Fruit fly (Drosophila melanogaster): ENCODE measurements around the gene CG7567.
A peak's percentile ranks its signal among the peaks of the same experiment; 100 is the strongest.

Gene CG7567

DNA sequence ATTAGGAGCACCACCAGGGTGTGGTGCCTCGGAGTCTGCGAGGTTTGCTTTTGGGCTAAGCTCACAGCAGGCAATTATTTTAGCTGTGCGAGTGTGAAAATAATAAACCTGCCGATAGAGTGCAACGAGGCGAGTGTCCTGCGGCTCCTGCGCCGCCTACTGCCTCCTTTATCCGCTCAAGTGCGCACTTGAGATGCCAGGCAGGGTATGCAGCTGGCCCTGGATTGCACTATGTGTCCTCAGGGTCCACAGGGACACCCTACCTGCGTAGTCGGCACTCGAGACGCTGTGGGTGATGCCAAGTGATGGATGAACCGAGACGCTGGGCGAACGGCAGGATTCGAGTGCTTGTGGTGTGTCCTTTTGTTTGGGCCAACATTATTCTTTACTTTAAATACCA, 39.9 kb downstream of the CG7567 start:
- TF ChIP-seq Sox100B (GFP tag; optimal IDR thresholded peaks at IDR 0.05) (no peak), lov (optimal IDR thresholded peaks at IDR 0.05) (no peak), lov (GFP tag; IDR thresholded peaks at IDR 0.05) (no peak), esg (GFP tag; conservative IDR thresholded peaks at IDR 0.05) (no peak), CG30403 (GFP tag; optimal IDR thresholded peaks at IDR 0.05) (no peak), CG2889 (GFP tag; IDR thresholded peaks at IDR 0.05) (0 out of 3 replicates have a peak, but pooled peaks have one; percentile 19), h (optimal IDR thresholded peaks at IDR 0.05) (no peak), org-1 (GFP tag; optimal IDR thresholded peaks at IDR 0.05) (no peak), CG6683 (GFP tag; optimal IDR thresholded peaks at IDR 0.05) (no peak), Ets65A (GFP tag) (peak; percentile 41), MBD-R2 (GFP tag; IDR thresholded peaks at IDR 0.05) (no peak), CG11456 (GFP tag; IDR thresholded peaks at IDR 0.05) (0 out of 3 replicates have a peak, but pooled peaks have one; percentile 48), CG31224 (GFP tag; IDR thresholded peaks at IDR 0.05) (no peak), CG8359 (GFP tag; optimal IDR thresholded peaks at IDR 0.05; ENCODE audit: borderline replicate concordance) (no peak), CG10366 (GFP tag; IDR thresholded peaks at IDR 0.05) (no peak), Camta (GFP tag; optimal IDR thresholded peaks at IDR 0.05) (no peak), CG14050 (GFP tag; IDR thresholded peaks at IDR 0.05) (no peak), twi (tag; optimal IDR thresholded peaks at IDR 0.05) (peak; percentile 87), pb (GFP tag; optimal IDR thresholded peaks at IDR 0.05) (no peak), CG1602 (GFP tag; optimal IDR thresholded peaks at IDR 0.05) (no peak), insv (GFP tag; optimal IDR thresholded peaks at IDR 0.05) (no peak), so (GFP tag; IDR thresholded peaks at IDR 0.05) (no peak), inv (GFP tag; IDR thresholded peaks at IDR 0.05; ENCODE audit: partially characterized antibody) (no peak), Ets97D (GFP tag; optimal IDR thresholded peaks at IDR 0.05) (no peak), D (optimal IDR thresholded peaks at IDR 0.05) (peak; percentile 94), D (GFP tag; optimal IDR thresholded peaks at IDR 0.05) (no peak), zen (tag; optimal IDR thresholded peaks at IDR 0.05) (peak; percentile 89), cad (GFP tag; optimal IDR thresholded peaks at IDR 0.05) (peak; percentile 61), hbn (GFP tag; IDR thresholded peaks at IDR 0.05; ENCODE audit: partially characterized antibody) (no peak), scrt (GFP tag; optimal IDR thresholded peaks at IDR 0.05) (no peak), ssp (GFP tag; IDR thresholded peaks at IDR 0.05) (no peak), CG18619 (GFP tag; optimal IDR thresholded peaks at IDR 0.05) (no peak), fd96Cb (tag; optimal IDR thresholded peaks at IDR 0.05) (no peak), Drgx (GFP tag; IDR thresholded peaks at IDR 0.05) (no peak), CG12104 (GFP tag; optimal IDR thresholded peaks at IDR 0.05) (no peak), E2f1 (GFP tag; IDR thresholded peaks at IDR 0.05) (no peak), prd (optimal IDR thresholded peaks at IDR 0.05) (no peak), prd (GFP tag; IDR thresholded peaks at IDR 0.05) (0 out of 3 replicates have a peak, but pooled peaks have one; percentile 11), hkb (optimal IDR thresholded peaks at IDR 0.05) (no peak), hkb (GFP tag; IDR thresholded peaks at IDR 0.05) (no peak), CG13424 (tag; optimal IDR thresholded peaks at IDR 0.05) (no peak), oc (tag; optimal IDR thresholded peaks at IDR 0.05) (no peak), emc (GFP tag; optimal IDR thresholded peaks at IDR 0.05) (no peak), CG7556 (GFP tag; optimal IDR thresholded peaks at IDR 0.05) (no peak), CG17912 (GFP tag; optimal IDR thresholded peaks at IDR 0.05) (no peak)
